Fruit fly (Drosophila melanogaster) whole organism, embryonic: ENCODE measurements around the gene CG9270.

Source experiments
- Aef1 ChIP-seq: fragments of 200-800 bp; sonication (Bioruptor generic); IDR thresholded peaks from 3 replicates; pipeline ENCODE4 v1.3.6; 2022; ENCODE audit warnings: missing biosample characterization, missing genetic modification characterization
- Atf6 ChIP-seq: fragments of 200-800 bp; sonication (Bioruptor generic); IDR thresholded peaks from 2 replicates; pipeline ENCODE4 v1.3.6; 2022; ENCODE audit warnings: missing biosample characterization, missing genetic modification characterization
- CG11456 ChIP-seq: fragments of 200-800 bp; sonication (Bioruptor generic); IDR thresholded peaks from 3 replicates; pipeline ENCODE4 v1.3.6; 2022; ENCODE audit warnings: missing biosample characterization, missing genetic modification characterization
- CG12104 ChIP-seq: fragments of 200-800 bp; sonication (Bioruptor generic); optimal IDR thresholded peaks from 3 replicates; lab custom pipeline; 2016; ENCODE audit warnings: missing biosample characterization, missing genetic modification characterization
- CG12391 ChIP-seq: fragments of 200-800 bp; sonication (Bioruptor generic); optimal IDR thresholded peaks from 3 replicates; lab custom pipeline; 2018; ENCODE audit warnings: missing biosample characterization, mild to moderate bottlenecking, missing genetic modification characterization, moderate library complexity
- CG13424 ChIP-seq: fragments of 200-800 bp; sonication (Bioruptor generic); optimal IDR thresholded peaks from 2 replicates; lab custom pipeline; 2019; ENCODE audit warnings: missing biosample characterization, mild to moderate bottlenecking, missing genetic modification characterization, moderate library complexity
- CG14014 ChIP-seq: fragments of 200-800 bp; sonication (Bioruptor generic); IDR thresholded peaks from 2 replicates; pipeline ENCODE4 v1.3.6; 2022; ENCODE audit warnings: missing biosample characterization, missing genetic modification characterization
- CG14860 ChIP-seq: fragments of 200-800 bp; sonication (Bioruptor generic); IDR thresholded peaks from 3 replicates; pipeline ENCODE4 v1.3.6; 2022; ENCODE audit warnings: missing biosample characterization, missing genetic modification characterization; ENCODE audit not compliant: partially characterized antibody
- CG15696 ChIP-seq: fragments of 200-800 bp; sonication (Bioruptor generic); optimal IDR thresholded peaks from 2 replicates; lab custom pipeline; 2019; ENCODE audit warnings: missing biosample characterization, mild to moderate bottlenecking, missing genetic modification characterization, moderate library complexity
- CG16863 ChIP-seq: fragments of 200-800 bp; sonication (Bioruptor generic); optimal IDR thresholded peaks from 3 replicates; lab custom pipeline; 2016; ENCODE audit warnings: missing biosample characterization, missing genetic modification characterization
- CG1832 ChIP-seq: fragments of 200-800 bp; sonication (Bioruptor generic); optimal IDR thresholded peaks from 2 replicates; lab custom pipeline; 2017; ENCODE audit warnings: missing biosample characterization, mild to moderate bottlenecking, missing genetic modification characterization, inconsistent platforms
- CG2712 ChIP-seq: fragments of 200-800 bp; optimal IDR thresholded peaks from 3 replicates; lab custom pipeline; 2019; ENCODE audit warnings: missing biosample characterization, mild to moderate bottlenecking, missing genetic modification characterization, moderate library complexity
- CG2889 ChIP-seq: fragments of 200-800 bp; sonication (Bioruptor generic); IDR thresholded peaks from 3 replicates; pipeline ENCODE4 v1.3.6; 2022; ENCODE audit warnings: missing biosample characterization, missing genetic modification characterization
- CG32772 ChIP-seq: fragments of 200-800 bp; sonication (Bioruptor generic); IDR thresholded peaks from 2 replicates; pipeline ENCODE4 v1.3.6; 2022; ENCODE audit warnings: missing biosample characterization, missing genetic modification characterization
- CG4617 ChIP-seq: fragments of 200-800 bp; sonication (Bioruptor generic); optimal IDR thresholded peaks from 3 replicates; lab custom pipeline; 2016; ENCODE audit warnings: missing biosample characterization, missing genetic modification characterization, borderline replicate concordance
- CG5245 ChIP-seq: fragments of 200-800 bp; sonication (Bioruptor generic); optimal IDR thresholded peaks from 3 replicates; lab custom pipeline; 2016; ENCODE audit warnings: missing biosample characterization, missing genetic modification characterization
- CG5953 ChIP-seq: fragments of 200-800 bp; sonication (Bioruptor generic); IDR thresholded peaks from 2 replicates; pipeline ENCODE4 v1.3.6; 2022; ENCODE audit warnings: missing biosample characterization, missing genetic modification characterization
- CG6654 ChIP-seq: fragments of 200-800 bp; sonication (Bioruptor generic); optimal IDR thresholded peaks from 2 replicates; lab custom pipeline; 2017; ENCODE audit warnings: missing biosample characterization, mild to moderate bottlenecking, missing genetic modification characterization
- CG6791 ChIP-seq: fragments of 200-800 bp; sonication (Bioruptor generic); IDR thresholded peaks from 3 replicates; pipeline ENCODE4 v1.3.6; 2022; ENCODE audit warnings: missing biosample characterization, missing genetic modification characterization; ENCODE audit not compliant: partially characterized antibody
- CG8089 ChIP-seq: fragments of 200-800 bp; sonication (Bioruptor generic); optimal IDR thresholded peaks from 3 replicates; lab custom pipeline; 2016; ENCODE audit warnings: missing biosample characterization, missing genetic modification characterization
- CG8359 ChIP-seq: fragments of 200-800 bp; sonication (Bioruptor generic); optimal IDR thresholded peaks from 2 replicates; lab custom pipeline; 2017; ENCODE audit warnings: missing biosample characterization, mild to moderate bottlenecking, missing genetic modification characterization, borderline replicate concordance
- CG9609 ChIP-seq: fragments of 200-800 bp; sonication (Bioruptor generic); optimal IDR thresholded peaks from 3 replicates; lab custom pipeline; 2016; ENCODE audit warnings: missing biosample characterization, missing genetic modification characterization
- Chrac-16 ChIP-seq: fragments of 200-800 bp; sonication (Bioruptor generic); optimal IDR thresholded peaks from 3 replicates; lab custom pipeline; 2016; ENCODE audit warnings: missing biosample characterization, missing genetic modification characterization
- Dref ChIP-seq: fragments of 200-800 bp; sonication (Bioruptor generic); IDR thresholded peaks from 2 replicates; pipeline ENCODE4 v1.3.6; 2022; ENCODE audit warnings: missing biosample characterization, missing genetic modification characterization
- Drgx ChIP-seq: fragments of 200-800 bp; sonication (Bioruptor generic); IDR thresholded peaks from 2 replicates; pipeline ENCODE4 v1.3.6; 2022; ENCODE audit warnings: missing biosample characterization, missing genetic modification characterization
- Lhr ChIP-seq: fragments of 200-800 bp; sonication (Bioruptor generic); optimal IDR thresholded peaks from 3 replicates; lab custom pipeline; 2017; ENCODE audit warnings: mild to moderate bottlenecking, missing biosample characterization, missing genetic modification reagents, missing genetic modification characterization
- Lim3 ChIP-seq: fragments of 200-800 bp; sonication (Bioruptor generic); IDR thresholded peaks from 2 replicates; pipeline ENCODE4 v1.3.6; 2022; ENCODE audit warnings: missing biosample characterization, missing genetic modification characterization
- MBD-R2 ChIP-seq: fragments of 200-800 bp; sonication (Bioruptor generic); IDR thresholded peaks from 2 replicates; pipeline ENCODE4 v1.3.6; 2022; ENCODE audit warnings: missing biosample characterization, missing genetic modification characterization
- MESR4 ChIP-seq: fragments of 200-800 bp; sonication (Bioruptor generic); optimal IDR thresholded peaks from 2 replicates; lab custom pipeline; 2018; ENCODE audit warnings: missing biosample characterization, mild to moderate bottlenecking, missing genetic modification characterization, moderate library complexity
- MTF-1 ChIP-seq: fragments of 200-800 bp; sonication (Bioruptor generic); optimal IDR thresholded peaks from 2 replicates; lab custom pipeline; 2018; ENCODE audit warnings: missing biosample characterization, mild to moderate bottlenecking, missing genetic modification characterization, borderline replicate concordance
- Oli ChIP-seq: fragments of 200-800 bp; sonication (Bioruptor generic); optimal IDR thresholded peaks from 2 replicates; lab custom pipeline; 2018; ENCODE audit warnings: missing biosample characterization, mild to moderate bottlenecking, missing genetic modification characterization, moderate library complexity
- Rfx ChIP-seq: fragments of 200-800 bp; sonication (Bioruptor generic); IDR thresholded peaks from 2 replicates; pipeline ENCODE4 v1.3.6; 2022; ENCODE audit warnings: missing biosample characterization, missing genetic modification characterization
- Scr ChIP-seq: fragments of 200-800 bp; sonication (Bioruptor generic); IDR thresholded peaks from 2 replicates; pipeline ENCODE4 v1.3.6; 2022; ENCODE audit warnings: missing biosample characterization, missing genetic modification characterization; ENCODE audit not compliant: partially characterized antibody
- bbx ChIP-seq: fragments of 200-800 bp; sonication (Bioruptor generic); IDR thresholded peaks from 2 replicates; pipeline ENCODE4 v1.3.6; 2022; ENCODE audit warnings: missing biosample characterization, missing genetic modification characterization; ENCODE audit not compliant: partially characterized antibody
- br ChIP-seq: fragments of >200 bp; optimal IDR thresholded peaks from 2 replicates; lab custom pipeline; 2017
- cad ChIP-seq: fragments of >200 bp; optimal IDR thresholded peaks from 2 replicates; lab custom pipeline; 2017; ENCODE audit warnings: missing biosample characterization, missing genetic modification characterization
- fru ChIP-seq: fragments of >200 bp; optimal IDR thresholded peaks from 2 replicates; lab custom pipeline; 2017
- gfzf ChIP-seq: fragments of 200-800 bp; sonication (Bioruptor generic); optimal IDR thresholded peaks from 2 replicates; lab custom pipeline; 2016; ENCODE audit warnings: missing biosample characterization, mild to moderate bottlenecking, missing genetic modification characterization, moderate library complexity
- gsb ChIP-seq: fragments of 200-800 bp; sonication (Bioruptor generic); IDR thresholded peaks from 2 replicates; pipeline ENCODE4 v1.3.6; 2022; ENCODE audit warnings: missing biosample characterization, missing genetic modification characterization
- inv ChIP-seq: fragments of 200-800 bp; sonication (Bioruptor generic); IDR thresholded peaks from 2 replicates; pipeline ENCODE4 v1.3.6; 2022; ENCODE audit warnings: missing biosample characterization, missing genetic modification characterization; ENCODE audit not compliant: partially characterized antibody
- lbe ChIP-seq: fragments of 200-800 bp; sonication (Bioruptor generic); optimal IDR thresholded peaks from 2 replicates; lab custom pipeline; 2016; ENCODE audit warnings: missing biosample characterization, mild to moderate bottlenecking, missing genetic modification characterization
- lola ChIP-seq, 3 experiments: fragments of >200 bp in 2 of 3; fragments of 200-800 bp in 1 of 3; sonication (Bioruptor generic) in 1 of 3; optimal IDR thresholded peaks; 2 replicates each; lab custom pipeline; 2017 to 2019; ENCODE audit warnings: missing biosample characterization in 3 of 3, missing genetic modification characterization in 3 of 3, mild to moderate bottlenecking in 1 of 3, moderate library complexity in 1 of 3
- mirr ChIP-seq: fragments of 200-800 bp; sonication (Bioruptor generic); optimal IDR thresholded peaks from 3 replicates; lab custom pipeline; 2018; ENCODE audit warnings: missing biosample characterization, mild to moderate bottlenecking, missing genetic modification characterization
- row ChIP-seq: fragments of 200-800 bp; sonication (Bioruptor generic); IDR thresholded peaks from 3 replicates; pipeline ENCODE4 v1.3.6; 2022; ENCODE audit warnings: missing biosample characterization, missing genetic modification characterization
- run ChIP-seq: fragments of 200-800 bp; sonication (Bioruptor generic); optimal IDR thresholded peaks from 3 replicates; lab custom pipeline; 2018; ENCODE audit warnings: missing biosample characterization, mild to moderate bottlenecking, missing genetic modification characterization
- scrt ChIP-seq: fragments of 200-800 bp; sonication (Bioruptor generic); optimal IDR thresholded peaks from 2 replicates; lab custom pipeline; 2018; ENCODE audit warnings: missing biosample characterization, mild to moderate bottlenecking, missing genetic modification characterization, moderate library complexity
- sr ChIP-seq: fragments of 200-800 bp; sonication (Bioruptor generic); IDR thresholded peaks from 3 replicates; pipeline ENCODE4 v1.3.6; 2022; ENCODE audit warnings: missing biosample characterization, missing genetic modification characterization
- stwl ChIP-seq: fragments of 200-800 bp; sonication (Bioruptor generic); optimal IDR thresholded peaks from 3 replicates; lab custom pipeline; 2018; ENCODE audit warnings: missing biosample characterization, mild to moderate bottlenecking, missing genetic modification characterization, moderate library complexity
- tap ChIP-seq: fragments of 200-800 bp; optimal IDR thresholded peaks from 3 replicates; lab custom pipeline; 2019; ENCODE audit warnings: missing biosample characterization, mild to moderate bottlenecking, missing genetic modification characterization, moderate library complexity
- tgo ChIP-seq: fragments of 200-800 bp; sonication (Bioruptor generic); IDR thresholded peaks from 3 replicates; pipeline ENCODE4 v1.3.6; 2022; ENCODE audit warnings: missing biosample characterization, missing genetic modification characterization

The CG9270 gene

DNA sequence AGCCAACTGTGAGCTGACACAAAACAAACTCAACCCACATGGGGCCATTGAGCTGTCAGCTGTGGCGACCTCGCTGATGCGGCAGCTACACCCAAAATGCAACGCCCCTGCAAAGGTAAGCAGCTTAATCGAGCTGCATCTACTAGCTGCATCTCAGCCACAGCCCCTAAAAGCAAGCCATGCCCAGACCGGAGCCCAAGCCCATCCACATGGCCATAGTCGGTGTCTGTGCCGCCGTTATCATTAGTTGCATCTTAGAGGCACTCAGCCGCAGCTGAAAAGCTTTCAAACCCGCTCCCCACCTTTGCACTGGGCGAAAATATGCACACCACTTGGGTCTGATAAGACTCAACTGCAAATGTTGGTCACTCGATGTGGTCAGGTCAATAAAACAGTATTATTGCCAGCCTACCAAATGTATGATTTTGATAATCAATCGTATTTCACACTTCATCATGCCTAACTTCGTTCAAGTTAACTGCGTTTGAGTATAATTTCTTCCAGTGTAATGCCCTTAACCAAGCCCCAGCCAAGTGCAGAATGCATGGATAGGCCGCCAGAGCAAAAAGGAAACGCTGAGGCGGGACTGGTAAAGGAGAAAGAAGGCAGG, 40.2 kb upstream of the CG9270 start (continued):
- TF ChIP-seq Scr (GFP tag; lab: Robert Waterston, UW) (no peak), CG6654 (GFP tag; lab: Kevin White, UChicago) (peak; percentile 33), row (GFP tag; lab: Robert Waterston, UW) (peak; percentile 41; the same call in 1 of the 3 replicates), Oli (tag; lab: Kevin White, UChicago) (peak; percentile 73), CG2889 (GFP tag; lab: Robert Waterston, UW) (no peak), Lim3 (GFP tag; lab: Robert Waterston, UW) (no peak), CG8359 (GFP tag; lab: Kevin White, UChicago) (peak; percentile 42), CG4617 (GFP tag; lab: Kevin White, UChicago) (no peak), CG13424 (tag; lab: Kevin White, UChicago) (peak; percentile 51), tgo (GFP tag; lab: Robert Waterston, UW) (peak; percentile 46; the same call in 2 of the 3 replicates), CG12391 (tag; lab: Kevin White, UChicago) (peak; percentile 56), Drgx (GFP tag; lab: Robert Waterston, UW) (peak; percentile 62; the same call in 1 of the 2 replicates), Rfx (GFP tag; lab: Robert Waterston, UW) (no peak), lola (GFP tag; optimal IDR thresholded peaks at IDR 0.05; lab: Kevin White, UChicago) (peak in 1 of 3 experiments; percentile 63), CG5245 (peak; percentile 28), sr (no peak), Dref (GFP tag; lab: Robert Waterston, UW) (no peak), CG1832 (GFP tag; lab: Kevin White, UChicago) (no peak), cad (no peak), Lhr (peak; percentile 20), CG6791 (GFP tag; lab: Robert Waterston, UW) (no peak), inv (GFP tag; lab: Robert Waterston, UW) (no peak), run (tag; lab: Kevin White, UChicago) (no peak), MESR4 (GFP tag; lab: Kevin White, UChicago) (no peak), fru (lab: Kevin White, UChicago) (no peak), CG15696 (tag; lab: Kevin White, UChicago) (no peak), scrt (no peak), CG32772 (GFP tag; lab: Robert Waterston, UW) (peak; percentile 53; the same call in 1 of the 2 replicates), CG14014 (GFP tag; lab: Robert Waterston, UW) (no peak), bbx (GFP tag; lab: Robert Waterston, UW) (no peak), lbe (no peak), Aef1 (GFP tag; lab: Robert Waterston, UW) (no peak), MTF-1 (GFP tag; lab: Kevin White, UChicago) (peak; percentile 24), stwl (tag; lab: Kevin White, UChicago) (no peak), mirr (GFP tag; lab: Kevin White, UChicago) (no peak), tap (tag; lab: Kevin White, UChicago) (peak; percentile 66), CG5953 (GFP tag; lab: Robert Waterston, UW) (no peak), CG11456 (no peak), gsb (GFP tag; lab: Robert Waterston, UW) (no peak), CG9609 (GFP tag; lab: Kevin White, UChicago) (peak; percentile 41), CG12104 (no peak), CG16863 (peak; percentile 40), CG14860 (GFP tag; lab: Robert Waterston, UW) (no peak), CG8089 (GFP tag; lab: Kevin White, UChicago) (peak; percentile 30), MBD-R2 (no peak), Atf6 (GFP tag; lab: Robert Waterston, UW) (no peak), Chrac-16 (peak; percentile 42), CG2712 (tag; lab: Kevin White, UChicago) (peak; percentile 75), br (lab: Kevin White, UChicago) (no peak), gfzf (no peak)
